Worm (Caenorhabditis elegans) whole organism, young adult: ENCODE measurements around the gene mom-1.
A peak's percentile ranks its signal among the peaks of the same experiment; 100 is the strongest.

Experiments used
- B0035.1 ChIP-seq: sonication (generic microtip); optimal IDR thresholded peaks from 2 replicates; lab custom pipeline; 2016; ENCODE audit warnings: missing genetic modification characterization, mild to moderate bottlenecking, missing compliant biosample characterization, missing genotype, missing genetic modification reagents
- B0336.3 ChIP-seq: fragments of 200-800 bp; sonication (Bioruptor generic); IDR thresholded peaks from 2 replicates; pipeline ENCODE4 v1.3.6; 2022; ENCODE audit warnings: missing genetic modification characterization, missing compliant biosample characterization
- C17E4.6 ChIP-seq: fragments of 200-800 bp; sonication (Bioruptor generic); IDR thresholded peaks from 2 replicates; pipeline ENCODE4 v1.3.6; 2022; ENCODE audit warnings: missing genetic modification reagents, missing genetic modification characterization, missing compliant biosample characterization
- F22D6.2 ChIP-seq: sonication (generic microtip); optimal IDR thresholded peaks from 2 replicates; lab custom pipeline; 2016; ENCODE audit warnings: mild to moderate bottlenecking, missing genetic modification characterization, missing compliant biosample characterization
- F37B4.10 ChIP-seq: fragments of 200-800 bp; sonication (Bioruptor generic); IDR thresholded peaks from 2 replicates; pipeline ENCODE4 v1.3.6; 2022; ENCODE audit warnings: missing genetic modification characterization, missing compliant biosample characterization
- F39B2.1 ChIP-seq: fragments of 200-800 bp; sonication (Bioruptor generic); IDR thresholded peaks from 2 replicates; pipeline ENCODE4 v1.3.6; 2022; ENCODE audit warnings: missing genetic modification reagents, missing genetic modification characterization, missing compliant biosample characterization
- F49E8.2 ChIP-seq: sonication (generic microtip); optimal IDR thresholded peaks from 3 replicates; lab custom pipeline; 2017; ENCODE audit warnings: missing genetic modification characterization, mild to moderate bottlenecking, missing compliant biosample characterization, antibody characterized with exemption, moderate library complexity; ENCODE audit not compliant: insufficient read depth
- K12H6.12 ChIP-seq: fragments of 200-800 bp; sonication (Bioruptor generic); optimal IDR thresholded peaks from 2 replicates; lab custom pipeline; 2018; ENCODE audit warnings: mild to moderate bottlenecking, missing genetic modification characterization, missing compliant biosample characterization
- Y53G8AR.9 ChIP-seq: fragments of 200-800 bp; sonication (Bioruptor generic); conservative IDR thresholded peaks from 2 replicates; pipeline ENCODE4 v1.3.6; 2022; ENCODE audit warnings: missing genetic modification reagents, missing genetic modification characterization, missing compliant biosample characterization
- Y95B8A.8 ChIP-seq: fragments of 200-800 bp; sonication (Bioruptor generic); IDR thresholded peaks from 2 replicates; pipeline ENCODE4 v1.3.6; 2022; ENCODE audit warnings: missing genetic modification reagents, missing genetic modification characterization, missing compliant biosample characterization
- ama-1 ChIP-seq, 3 experiments: fragments of 150-350 bp in 1 of 3; sonication (generic microtip) in 2 of 3; optimal IDR thresholded peaks; 2 replicates each; lab custom pipeline; 2014 to 2018; ENCODE audit warnings: missing biosample characterization in 2 of 3, missing genetic modification characterization in 2 of 3, missing genetic modification reagents in 2 of 3
- atf-7 ChIP-seq: sonication (generic microtip); optimal IDR thresholded peaks from 2 replicates; lab custom pipeline; 2017; ENCODE audit warnings: mild to moderate bottlenecking, missing genetic modification characterization, missing compliant biosample characterization
- cebp-1 ChIP-seq, 2 experiments: fragments of 200-800 bp in 1 of 2; sonication (Bioruptor generic) in 1 of 2; sonication (generic microtip) in 1 of 2; IDR thresholded peaks in 1 of 2; optimal IDR thresholded peaks in 1 of 2; 2 replicates each; pipeline versions ENCODE4 v1.3.6 to Lab custom; 2017 to 2022; ENCODE audit warnings: missing compliant biosample characterization in 2 of 2, missing genetic modification characterization in 2 of 2, mild to moderate bottlenecking in 1 of 2, missing genetic modification reagents in 1 of 2, moderate library complexity in 1 of 2
- ceh-100 ChIP-seq: fragments of 200-800 bp; sonication (Bioruptor generic); IDR thresholded peaks from 2 replicates; pipeline ENCODE4 v1.3.6; 2022; ENCODE audit warnings: missing genetic modification reagents, missing genetic modification characterization, missing compliant biosample characterization
- ceh-27 ChIP-seq: fragments of 200-800 bp; sonication (Bioruptor generic); optimal IDR thresholded peaks from 2 replicates; lab custom pipeline; 2018; ENCODE audit warnings: mild to moderate bottlenecking, missing genetic modification characterization, moderate library complexity, missing compliant biosample characterization
- ceh-91 ChIP-seq: fragments of 200-800 bp; sonication (Bioruptor generic); IDR thresholded peaks from 2 replicates; pipeline ENCODE4 v1.3.6; 2022; ENCODE audit warnings: missing genetic modification reagents, missing genetic modification characterization, missing compliant biosample characterization
- dpl-1 ChIP-seq: fragments of 150-350 bp; optimal IDR thresholded peaks from 2 replicates; lab custom pipeline; 2014; ENCODE audit warnings: missing biosample characterization, missing genetic modification reagents, missing genetic modification characterization
- gei-17 ChIP-seq: fragments of 200-800 bp; sonication (Bioruptor generic); optimal IDR thresholded peaks from 2 replicates; lab custom pipeline; 2018; ENCODE audit warnings: mild to moderate bottlenecking, missing genetic modification characterization, missing compliant biosample characterization
- hmg-1.2 ChIP-seq: fragments of 200-800 bp; sonication (Bioruptor generic); IDR thresholded peaks from 2 replicates; pipeline ENCODE4 v1.3.6; 2022; ENCODE audit warnings: missing genetic modification reagents, missing genetic modification characterization, missing compliant biosample characterization
- hmg-20 ChIP-seq: fragments of 200-800 bp; sonication (Bioruptor generic); IDR thresholded peaks from 2 replicates; pipeline ENCODE4 v1.3.6; 2022; ENCODE audit warnings: missing genetic modification reagents, missing genetic modification characterization, missing compliant biosample characterization
- hsf-1 ChIP-seq: fragments of 200-800 bp; sonication (Bioruptor generic); IDR thresholded peaks from 2 replicates; pipeline ENCODE4 v1.3.6; 2022; ENCODE audit warnings: missing genetic modification reagents, missing genetic modification characterization, missing compliant biosample characterization
- lin-26 ChIP-seq: fragments of 200-800 bp; sonication (Bioruptor generic); IDR thresholded peaks from 2 replicates; pipeline ENCODE4 v1.3.6; 2022; ENCODE audit warnings: missing genetic modification reagents, missing genetic modification characterization, missing compliant biosample characterization
- lin-35 ChIP-seq, 3 experiments: fragments of 150-350 bp in 2 of 3; sonication (generic microtip) in 1 of 3; optimal IDR thresholded peaks; 2 replicates each; lab custom pipeline; 2014 to 2018; ENCODE audit warnings: missing biosample characterization in 3 of 3, missing genetic modification characterization in 3 of 3, missing genetic modification reagents in 3 of 3
- lin-40 ChIP-seq: sonication (generic microtip); optimal IDR thresholded peaks from 2 replicates; lab custom pipeline; 2016; ENCODE audit warnings: missing genetic modification characterization, mild to moderate bottlenecking, missing compliant biosample characterization, missing genotype, missing genetic modification reagents
- lin-54 ChIP-seq: fragments of 200-800 bp; sonication (Bioruptor generic); optimal IDR thresholded peaks from 2 replicates; lab custom pipeline; 2018; ENCODE audit warnings: mild to moderate bottlenecking, missing genetic modification characterization, missing compliant biosample characterization
- nfyb-1 ChIP-seq: fragments of 200-800 bp; sonication (Bioruptor generic); IDR thresholded peaks from 2 replicates; pipeline ENCODE4 v1.3.6; 2022; ENCODE audit warnings: missing genetic modification reagents, missing genetic modification characterization, missing compliant biosample characterization
- nhr-179 ChIP-seq: sonication (generic microtip); optimal IDR thresholded peaks from 2 replicates; lab custom pipeline; 2016; ENCODE audit warnings: mild to moderate bottlenecking, missing genetic modification characterization, missing compliant biosample characterization
- nhr-80 ChIP-seq: sonication (generic microtip); optimal IDR thresholded peaks from 2 replicates; lab custom pipeline; 2016; ENCODE audit warnings: missing genetic modification characterization, missing compliant biosample characterization
- nhr-90 ChIP-seq: sonication (generic microtip); optimal IDR thresholded peaks from 2 replicates; lab custom pipeline; 2016; ENCODE audit warnings: missing genotype, mild to moderate bottlenecking, missing genetic modification characterization, missing compliant biosample characterization
- rec-8 ChIP-seq, 2 experiments: sonication (generic microtip); optimal IDR thresholded peaks; 2 replicates each; lab custom pipeline; 2016; ENCODE audit warnings: mild to moderate bottlenecking in 2 of 2, missing genetic modification characterization in 2 of 2, missing genetic modification reagents in 2 of 2, missing genotype in 2 of 2, missing biosample characterization in 1 of 2, missing compliant biosample characterization in 1 of 2, moderate library complexity in 1 of 2
- snpc-1.1 ChIP-seq: sonication (generic microtip); optimal IDR thresholded peaks from 2 replicates; lab custom pipeline; 2017; ENCODE audit warnings: missing genetic modification characterization, mild to moderate bottlenecking, missing compliant biosample characterization, antibody characterized with exemption, moderate library complexity, missing genotype, missing genetic modification reagents; ENCODE audit not compliant: insufficient read depth
- somi-1 ChIP-seq: fragments of 200-800 bp; sonication (Bioruptor generic); optimal IDR thresholded peaks from 2 replicates; lab custom pipeline; 2018; ENCODE audit warnings: mild to moderate bottlenecking, missing genetic modification characterization, missing compliant biosample characterization
- tbp1 ChIP-seq: fragments of 200-800 bp; sonication (Bioruptor generic); optimal IDR thresholded peaks from 2 replicates; lab custom pipeline; 2018; ENCODE audit warnings: mild to moderate bottlenecking, missing genetic modification characterization, missing compliant biosample characterization
- zfh-2 ChIP-seq: fragments of 200-800 bp; sonication (Bioruptor generic); conservative IDR thresholded peaks from 2 replicates; pipeline ENCODE4 v1.3.6; 2022; ENCODE audit warnings: missing genetic modification reagents, missing genetic modification characterization, missing compliant biosample characterization
- ztf-22 ChIP-seq: fragments of 200-800 bp; sonication (Bioruptor generic); optimal IDR thresholded peaks from 2 replicates; lab custom pipeline; 2018; ENCODE audit warnings: mild to moderate bottlenecking, missing genetic modification characterization, moderate library complexity, missing compliant biosample characterization

Gene mom-1

ce11 chrX:6248778-6249658, 43.9 kb upstream of the mom-1 start:
- TF ChIP-seq F49E8.2 (no peak), K12H6.12 (tag; lab: Kevin White, UChicago) (peak; percentile 12), ceh-27 (GFP tag; lab: Kevin White, UChicago) (peak; percentile 17), nhr-80 (peak; percentile 34), cebp-1 (GFP tag; IDR thresholded peaks at IDR 0.05; lab: Robert Waterston, UW) (no peak), cebp-1 (tag; optimal IDR thresholded peaks at IDR 0.05; lab: Kevin White, UChicago) (peak; percentile 86), hsf-1 (GFP tag; lab: Robert Waterston, UW) (no peak)
- TF ChIP-seq, all 124 proteins: peak for 4

DNA sequence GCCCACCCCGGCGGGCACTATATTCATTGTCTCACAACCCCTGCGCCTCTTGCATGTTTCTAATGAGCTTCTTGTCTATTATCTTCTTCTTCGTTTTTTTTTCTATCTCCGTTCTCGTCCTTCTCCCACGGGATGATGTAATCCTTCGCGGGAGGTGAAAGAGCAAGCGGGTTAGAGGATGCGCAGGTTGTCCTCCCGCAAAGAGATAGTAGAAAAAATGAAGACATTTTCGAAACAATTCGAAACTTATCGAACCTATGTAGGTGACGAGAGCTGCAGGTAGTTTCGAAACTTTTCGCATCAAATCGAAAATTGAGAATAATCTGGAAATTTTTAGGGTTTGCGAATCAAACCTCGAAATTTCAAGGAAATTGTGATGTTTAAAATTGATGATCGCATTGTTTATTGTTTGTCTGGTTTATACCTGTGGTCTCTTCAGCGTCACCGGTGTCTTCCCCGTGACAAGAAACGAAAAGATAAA, 42.6 kb upstream of the mom-1 start:
- no peak for TF ChIP-seq lin-54
- no peak for TF ChIP-seq C17E4.6 (GFP tag; lab: Robert Waterston, UW)
- TF ChIP-seq ceh-91 (GFP tag; lab: Robert Waterston, UW) = no peak
- TF ChIP-seq hmg-1.2 = peak; percentile 31; the same call in 1 of the 2 replicates
- no peak for TF ChIP-seq lin-26 (GFP tag; lab: Robert Waterston, UW)
- TF ChIP-seq lin-40 (tag; lab: Kevin White, UChicago) = peak; percentile 16
- peak; percentile 28 for TF ChIP-seq ztf-22
- TF ChIP-seq nfyb-1 (GFP tag; lab: Robert Waterston, UW) = 0 out of 2 replicates have a peak, but pooled peaks have one; percentile 38
- TF ChIP-seq gei-17 (GFP tag; lab: Kevin White, UChicago) = peak; percentile 9
- no peak for TF ChIP-seq cebp-1 (GFP tag; IDR thresholded peaks at IDR 0.05; lab: Robert Waterston, UW)
- peak; percentile 49 for TF ChIP-seq cebp-1 (tag; optimal IDR thresholded peaks at IDR 0.05; lab: Kevin White, UChicago)
- TF ChIP-seq zfh-2 = 0 out of 2 replicates have a peak, but pooled peaks have one; percentile 33
- peak; percentile 84 for TF ChIP-seq nhr-80
- no peak for TF ChIP-seq F39B2.1
- 0 out of 2 replicates have a peak, but pooled peaks have one; percentile 40 for TF ChIP-seq Y53G8AR.9
- TF ChIP-seq B0336.3 (GFP tag; lab: Robert Waterston, UW) = 0 out of 2 replicates have a peak, but pooled peaks have one; percentile 29
- no peak for TF ChIP-seq ceh-100 (GFP tag; lab: Robert Waterston, UW)
- no peak for TF ChIP-seq somi-1 (GFP tag; lab: Kevin White, UChicago)
- TF ChIP-seq, all 124 proteins: peak for 10

ce11 chrX:6250866-6251265, 42.0 kb upstream of the mom-1 start:
- TF ChIP-seq atf-7 (no peak), lin-35 (GFP tag; optimal IDR thresholded peaks at IDR 0.05; lab: Kevin White, UChicago) (peak in 1 of 3 experiments; percentile 35)

ce11 chrX:6251321-6251720, 41.6 kb upstream of the mom-1 start:
- TF ChIP-seq nhr-90 (tag; lab: Kevin White, UChicago) (no peak), dpl-1 (no peak), hmg-20 (GFP tag; lab: Robert Waterston, UW) (no peak), F22D6.2 (tag; lab: Kevin White, UChicago) (no peak), nhr-179 (tag; lab: Kevin White, UChicago) (no peak), F39B2.1 (no peak), F37B4.10 (no peak), ama-1 (optimal IDR thresholded peaks at IDR 0.05; lab: Kevin White, UChicago) (no peak), ama-1 (GFP tag; optimal IDR thresholded peaks at IDR 0.05; lab: Kevin White, UChicago) (no peak), snpc-1.1 (no peak), tbp1 (GFP tag; lab: Kevin White, UChicago) (no peak), B0035.1 (tag; lab: Kevin White, UChicago) (no peak), rec-8 (tag; optimal IDR thresholded peaks at IDR 0.05; lab: Kevin White, UChicago) (no peak), Y95B8A.8 (no peak)
